Fruit fly (Drosophila melanogaster): ENCODE measurements around the gene IM33.
A peak's percentile ranks its signal among the peaks of the same experiment; 100 is the strongest.

The IM33 gene

DNA sequence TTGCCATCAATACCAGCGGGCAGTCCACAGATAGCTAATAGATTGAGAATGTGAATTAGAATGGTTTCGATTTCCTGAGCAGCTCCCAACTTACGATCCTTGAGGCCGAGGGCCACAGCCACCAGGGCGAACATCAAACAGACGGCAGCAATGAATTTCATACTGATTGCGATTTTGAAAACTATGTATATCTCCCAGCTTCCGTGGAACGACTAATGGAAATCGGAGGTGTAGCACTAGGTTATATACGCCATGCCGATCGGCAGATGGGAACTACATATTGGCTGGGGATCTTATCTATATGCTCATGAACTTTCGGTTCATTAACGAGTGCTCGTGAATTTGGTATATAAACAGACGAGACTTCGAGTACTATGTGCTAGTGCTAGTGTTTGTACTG, at the start of gene IM33:
IM33 (minus strand) TSS at position 221 of the 400 bp plus-strand sequence.
- no peak for TF ChIP-seq CG17801 (GFP tag; optimal IDR thresholded peaks at IDR 0.05; ENCODE audit: partially characterized antibody)

DNA sequence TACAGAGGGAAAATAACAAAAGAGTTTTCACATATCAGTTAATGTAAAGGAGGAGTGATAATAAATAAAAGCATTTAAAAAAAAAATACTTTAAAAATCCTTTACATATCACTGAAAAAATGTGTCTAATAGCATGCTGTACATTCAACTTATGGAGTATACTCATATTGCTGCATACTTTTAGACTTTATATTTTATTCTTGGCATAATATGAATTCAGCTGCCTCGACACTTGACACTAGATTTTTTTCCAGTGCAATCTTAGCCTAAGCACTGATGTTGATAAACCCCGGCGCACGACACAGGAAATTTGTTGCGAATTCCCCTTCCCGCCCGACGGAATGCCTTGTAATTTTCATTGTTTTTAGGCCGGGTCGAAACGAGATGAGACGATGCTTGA, 44.0 kb upstream of the IM33 start:
- no peak for TF ChIP-seq CG17801 (GFP tag; optimal IDR thresholded peaks at IDR 0.05; ENCODE audit: partially characterized antibody)

DNA sequence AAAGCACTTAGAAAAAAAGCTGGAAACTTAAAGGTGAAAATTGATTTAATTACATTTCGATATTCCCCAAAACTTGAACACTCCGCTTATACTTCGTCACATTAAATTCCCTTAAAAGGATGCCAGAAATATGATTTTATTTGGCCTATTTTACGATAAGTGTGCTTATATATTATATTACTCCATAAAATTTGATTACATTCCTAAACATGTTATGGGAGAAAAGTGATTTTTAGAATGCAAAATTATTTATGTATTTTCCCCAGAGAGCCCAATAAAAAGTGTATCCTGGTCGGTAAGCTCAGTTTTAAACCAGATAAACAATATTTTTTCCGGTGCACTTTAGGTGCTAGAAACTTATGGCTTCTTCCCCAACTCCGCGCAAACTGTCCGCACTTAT, 41.2 kb upstream of the IM33 start:
- TF ChIP-seq CG17801 (GFP tag; optimal IDR thresholded peaks at IDR 0.05; ENCODE audit: partially characterized antibody): no peak

DNA sequence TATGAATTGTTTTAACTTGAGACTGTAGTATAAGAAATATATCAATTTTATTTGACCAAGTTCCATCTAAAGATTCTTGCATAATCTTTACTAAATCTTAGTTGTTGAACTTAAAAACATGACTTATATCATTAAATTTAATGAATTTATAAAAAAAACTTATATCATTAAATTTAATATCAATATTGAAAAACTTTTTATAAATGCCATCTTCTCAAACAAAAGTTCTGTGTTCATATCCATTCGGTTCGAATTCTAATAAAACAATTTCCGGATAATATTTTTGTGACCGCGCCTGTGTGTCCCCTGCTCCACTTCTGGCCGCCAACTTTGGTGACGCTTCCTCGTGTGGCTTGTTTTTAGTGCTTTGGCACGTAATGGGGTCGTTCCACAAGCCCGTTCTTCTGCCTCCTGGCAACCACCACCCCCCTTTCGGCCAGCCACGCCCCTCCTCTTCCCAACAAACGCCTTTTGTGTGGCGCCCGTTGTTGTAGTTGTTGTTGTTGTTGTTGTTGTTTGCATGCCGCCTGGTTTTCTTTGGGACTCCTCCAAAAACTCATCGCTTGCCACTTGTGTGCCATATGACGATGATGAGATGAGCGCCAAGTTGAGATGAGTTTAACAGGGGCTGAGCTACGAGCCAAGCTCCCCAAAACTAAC, 40.7 kb upstream of the IM33 start:
- TF ChIP-seq CG17801 (GFP tag; optimal IDR thresholded peaks at IDR 0.05; ENCODE audit: partially characterized antibody): no peak

DNA sequence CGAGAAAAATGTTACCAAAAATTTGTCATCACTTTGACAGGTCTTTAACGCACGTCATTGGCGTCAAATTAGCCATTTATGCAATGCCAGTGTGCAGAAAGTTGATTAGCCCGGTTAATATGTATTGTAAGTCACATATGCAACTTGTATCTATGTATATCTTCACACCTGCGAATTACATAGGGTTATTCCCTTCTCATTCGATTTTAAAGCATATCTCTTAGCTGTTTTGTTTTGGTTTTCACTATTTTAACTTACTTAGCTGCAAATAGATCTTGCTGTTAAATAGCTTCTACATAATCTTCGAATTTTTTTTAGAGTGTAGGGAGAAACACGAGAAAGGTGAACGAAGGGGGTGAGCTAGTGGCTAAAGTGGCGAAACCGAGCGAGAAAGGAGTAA, 34.6 kb upstream of the IM33 start:
- TF ChIP-seq CG17801 (GFP tag; optimal IDR thresholded peaks at IDR 0.05; ENCODE audit: partially characterized antibody): no peak

DNA sequence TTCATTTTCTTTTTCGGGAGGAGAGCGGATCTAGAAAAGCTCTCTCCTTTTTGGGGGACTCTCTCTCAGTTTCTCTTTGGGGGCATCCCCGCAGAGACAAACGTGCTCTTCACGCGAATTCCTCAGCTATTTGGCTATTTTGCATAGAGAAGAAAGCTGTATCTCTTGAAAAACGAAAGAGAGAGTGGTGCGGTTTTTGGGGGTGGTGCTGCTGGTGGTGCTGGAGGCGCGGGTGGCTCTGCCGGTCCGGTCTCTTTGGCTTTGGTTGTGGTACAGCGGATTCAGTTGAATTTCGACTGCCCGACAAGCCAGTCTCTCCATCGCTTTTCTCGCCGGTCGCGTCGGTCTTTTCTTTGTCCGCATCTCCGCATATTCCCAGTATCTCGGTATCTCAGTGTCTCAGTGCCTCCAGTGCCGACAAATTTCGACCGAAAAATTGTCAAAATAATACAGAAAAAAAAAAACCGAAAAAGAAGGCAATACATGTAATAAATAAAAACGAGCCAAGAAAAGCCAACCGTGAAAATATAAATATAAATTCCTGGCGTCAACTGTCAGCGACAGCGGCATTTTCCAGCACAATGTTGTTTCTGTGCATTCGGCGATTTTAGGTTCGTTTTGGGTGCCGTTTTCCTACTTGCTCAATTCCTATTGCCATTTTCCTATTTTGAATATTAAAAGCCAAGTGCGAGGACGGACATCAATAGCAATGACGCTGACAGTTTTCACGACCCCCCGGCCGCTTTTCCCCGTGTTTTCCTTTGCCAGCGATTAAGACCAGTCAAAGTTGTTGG, 33.9 kb upstream of the IM33 start, which contains the start of gene CG10019:
CG10019 (plus strand) TSS at position 285 of the 794 bp plus-strand sequence.
- TF ChIP-seq CG17801 (GFP tag; optimal IDR thresholded peaks at IDR 0.05; ENCODE audit: partially characterized antibody): no peak

DNA sequence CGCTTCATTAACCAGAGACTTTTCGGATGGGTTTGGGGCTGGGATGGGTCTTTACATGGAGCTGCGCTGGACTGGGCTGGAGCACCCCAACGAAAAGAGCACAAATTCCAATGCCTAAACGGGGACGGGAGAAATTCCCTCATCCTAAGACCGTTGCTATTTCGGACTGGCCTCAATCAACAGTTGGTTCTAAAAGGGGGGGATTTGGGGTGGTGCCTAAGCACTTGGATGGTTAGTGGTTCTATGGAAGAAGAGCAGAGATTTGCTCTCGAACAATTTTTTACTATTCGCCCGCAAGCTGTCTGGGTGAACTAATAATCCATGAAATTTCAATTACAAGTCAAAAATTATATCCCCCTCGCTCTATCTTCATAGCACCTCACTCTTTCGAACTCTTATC, 33.2 kb upstream of the IM33 start:
- no peak for TF ChIP-seq CG17801 (GFP tag; optimal IDR thresholded peaks at IDR 0.05; ENCODE audit: partially characterized antibody)

DNA sequence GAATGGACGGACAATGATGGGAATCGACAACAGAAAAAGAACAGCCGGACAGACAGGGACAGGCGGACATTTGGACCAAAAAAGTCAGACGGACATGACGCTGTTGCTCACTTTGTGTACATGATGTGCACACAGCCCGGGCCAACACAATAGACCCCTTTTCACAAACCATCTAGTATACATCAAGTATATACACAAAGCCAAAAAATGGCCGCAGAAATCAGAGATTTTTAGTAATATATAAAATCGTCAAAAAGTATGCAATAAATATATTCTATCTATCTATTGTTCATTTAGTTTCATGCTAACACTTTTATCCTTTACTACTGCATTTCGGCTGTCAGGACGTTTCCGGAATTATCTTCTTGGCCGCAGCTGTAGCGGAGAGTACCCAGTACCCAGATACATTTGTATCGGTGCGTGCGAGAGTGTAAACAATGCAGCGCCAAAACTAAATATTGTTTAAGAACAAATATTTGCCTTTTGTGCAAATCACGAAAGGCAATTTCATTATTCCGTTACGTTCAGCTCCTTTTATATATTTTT, 23.0 kb upstream of the IM33 start:
- no peak for TF ChIP-seq CG17801 (GFP tag; optimal IDR thresholded peaks at IDR 0.05; ENCODE audit: partially characterized antibody)

DNA sequence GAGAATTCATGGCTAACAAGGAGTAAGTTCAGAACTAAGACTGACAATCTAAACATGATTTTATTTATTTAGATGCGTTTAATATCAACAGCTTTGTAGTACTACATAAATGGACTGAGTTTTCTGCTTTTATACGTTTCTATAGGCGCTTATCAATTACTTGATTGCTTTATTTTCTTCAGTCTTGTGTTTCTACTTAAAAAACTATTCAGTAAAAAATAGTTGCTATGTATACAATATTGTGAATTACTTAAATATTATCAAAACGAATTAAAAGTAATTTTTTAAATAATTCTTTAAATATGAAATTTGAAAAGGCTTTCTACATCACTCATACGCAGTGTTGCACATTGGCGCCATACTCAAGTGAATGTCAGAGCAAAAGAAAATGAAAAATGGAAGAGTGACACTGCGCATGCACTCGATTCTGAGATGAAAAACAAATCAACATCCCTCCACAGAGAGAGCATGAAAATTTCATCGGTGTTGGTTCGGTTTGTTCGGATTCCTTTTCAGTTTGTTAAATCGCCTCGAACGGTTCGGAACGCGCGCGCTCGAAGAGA, 21.3 kb upstream of the IM33 start, which contains the start of the genes lectin-24A and Shaw:
lectin-24A (minus strand) TSS at position 101 of the 563 bp plus-strand sequence.
Shaw (plus strand) TSS at position 513 of the 563 bp plus-strand sequence.
- no peak for TF ChIP-seq CG17801 (GFP tag; optimal IDR thresholded peaks at IDR 0.05; ENCODE audit: partially characterized antibody)

DNA sequence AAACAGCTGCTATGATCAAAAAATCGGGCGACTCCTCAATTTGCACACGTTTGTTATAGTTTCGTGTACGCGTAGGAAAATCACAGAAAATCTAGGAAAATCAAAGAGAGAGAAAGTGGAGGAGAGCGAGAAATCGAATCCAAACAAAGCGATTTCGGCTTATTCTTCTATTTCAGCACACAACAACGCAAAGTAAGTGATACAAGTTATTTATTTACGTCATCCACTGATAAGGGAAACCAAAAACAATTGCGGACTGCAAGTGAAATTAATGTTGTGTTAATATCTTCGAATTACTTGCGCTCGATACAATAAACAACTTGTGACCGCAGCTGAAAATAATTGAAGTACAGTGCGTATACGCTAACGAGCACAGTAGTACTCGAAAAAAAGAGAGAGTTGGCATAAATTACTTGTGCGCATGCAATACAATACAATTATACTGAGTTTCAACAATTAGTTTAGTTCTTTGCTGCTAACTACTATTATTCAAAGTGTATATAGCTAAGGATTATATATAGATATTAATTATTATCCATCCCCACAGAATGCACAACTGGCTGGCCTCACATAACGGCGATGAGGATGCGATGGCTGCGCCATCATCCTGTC, 17.2 kb upstream of the IM33 start:
- TF ChIP-seq CG17801 (GFP tag; optimal IDR thresholded peaks at IDR 0.05; ENCODE audit: partially characterized antibody): no peak

DNA sequence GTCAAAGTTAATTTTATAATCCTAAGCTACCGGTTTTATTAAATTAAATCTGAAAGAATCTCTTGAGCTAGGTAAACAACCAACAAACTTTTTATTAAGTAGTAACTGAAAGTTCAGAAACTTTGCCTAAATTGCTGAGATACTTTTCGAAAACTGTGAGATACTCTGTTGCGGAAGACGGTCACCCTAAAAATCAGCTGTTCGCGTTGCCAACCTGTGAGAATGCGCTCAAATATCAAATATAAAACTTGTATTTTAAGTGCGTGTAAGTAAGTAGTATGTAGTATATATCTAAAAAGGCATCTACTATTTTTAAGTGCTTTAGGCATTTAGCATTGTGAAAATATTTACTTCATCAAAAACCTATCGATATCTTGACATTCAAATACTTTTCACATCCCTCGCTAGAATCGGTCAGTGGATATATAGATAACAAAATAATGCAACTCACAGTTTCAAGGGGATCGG, 16.5 kb upstream of the IM33 start, which contains the start of the genes CG31955 and CG2818:
CG31955 (minus strand) TSS at position 157 of the 468 bp plus-strand sequence.
CG2818 (plus strand) TSS at position 412 of the 468 bp plus-strand sequence.
- no peak for TF ChIP-seq CG17801 (GFP tag; optimal IDR thresholded peaks at IDR 0.05; ENCODE audit: partially characterized antibody)

DNA sequence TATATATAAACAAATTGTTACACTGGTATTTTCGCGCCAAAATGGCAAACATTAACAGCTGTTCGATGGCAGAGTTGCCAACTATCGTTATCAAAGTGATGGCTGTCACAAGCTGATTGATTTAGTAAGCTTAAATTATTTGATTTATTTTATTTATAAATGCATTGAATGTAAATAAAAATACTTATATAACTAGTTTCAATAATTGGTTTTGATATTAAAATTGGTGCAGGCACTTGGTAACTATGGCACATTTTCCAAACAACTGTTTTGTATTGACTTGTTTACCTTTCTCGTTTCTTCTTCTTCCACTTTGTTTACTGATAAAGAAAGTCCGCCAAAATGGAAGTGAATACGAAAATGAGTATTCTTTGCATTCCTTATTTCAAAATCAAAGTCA, 15.2 kb upstream of the IM33 start, which contains the start of gene cutlet:
cutlet (minus strand) TSS at position 84 of the 400 bp plus-strand sequence.
- TF ChIP-seq CG17801 (GFP tag; optimal IDR thresholded peaks at IDR 0.05; ENCODE audit: partially characterized antibody): peak; percentile 18

DNA sequence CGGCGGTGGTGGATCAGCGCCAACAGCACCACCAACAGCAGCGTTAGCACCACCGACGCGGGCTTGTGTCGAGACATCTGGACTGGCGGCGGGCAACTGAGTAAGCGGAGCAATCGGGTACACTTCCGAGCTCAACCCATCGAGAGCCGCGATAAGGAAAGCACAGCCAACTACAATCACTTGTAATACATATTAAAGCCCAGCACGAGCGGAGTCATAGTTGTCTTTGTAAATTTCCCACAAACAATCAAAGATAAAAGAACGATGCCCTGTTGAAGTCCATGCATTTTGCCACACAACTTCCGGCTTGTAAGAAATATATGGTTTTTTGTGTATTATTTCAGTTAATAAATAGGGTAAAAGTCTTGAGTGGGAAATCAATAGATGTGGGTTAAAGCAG, 10.5 kb upstream of the IM33 start, which contains the start of gene CG31777:
CG31777 (minus strand) TSS at position 101 of the 400 bp plus-strand sequence.
- TF ChIP-seq CG17801 (GFP tag; optimal IDR thresholded peaks at IDR 0.05; ENCODE audit: partially characterized antibody): no peak

DNA sequence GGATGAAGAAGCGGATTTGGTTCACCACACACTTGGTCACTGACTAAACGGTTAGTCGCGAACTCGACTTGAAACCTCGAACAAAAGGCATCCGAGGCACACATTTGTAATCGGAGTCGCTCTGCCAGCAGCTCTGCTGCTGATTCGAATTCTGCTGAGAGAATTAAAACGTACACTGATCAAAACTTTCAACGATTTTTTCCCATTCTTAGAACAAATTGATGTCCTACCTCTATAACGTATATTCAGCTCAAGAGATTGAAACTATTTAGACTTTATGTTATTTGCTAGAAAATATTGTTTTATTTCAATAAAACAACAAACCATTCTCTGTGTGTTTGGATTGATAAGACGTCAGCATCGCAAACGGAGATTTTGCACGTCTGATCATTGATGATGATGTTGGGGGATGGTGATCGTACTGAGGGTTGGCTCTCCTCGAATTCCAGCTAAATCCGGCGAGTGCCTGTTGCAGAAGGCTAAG, 9.0 kb upstream of the IM33 start, which contains the start of gene CG31778:
CG31778 (minus strand) TSS at position 51 of the 484 bp plus-strand sequence.
- TF ChIP-seq CG17801 (GFP tag; optimal IDR thresholded peaks at IDR 0.05; ENCODE audit: partially characterized antibody): no peak

Data from ovary, adult (tissue).